Worm (Caenorhabditis elegans) whole organism, mixed stage, embryonic: ENCODE results near the gene str-45.

Experiments
- M03D4.4 ChIP-seq: sonication (generic microtip); optimal IDR thresholded peaks from 2 replicates; lab custom pipeline; 2017; ENCODE audit warnings: mild to moderate bottlenecking, missing genetic modification characterization, missing compliant biosample characterization
- bed-3 ChIP-seq: fragments of 200-800 bp; sonication (Bioruptor generic); optimal IDR thresholded peaks from 3 replicates; lab custom pipeline; 2018; ENCODE audit warnings: mild to moderate bottlenecking, missing genetic modification characterization, moderate library complexity, missing compliant biosample characterization
- blmp-1 ChIP-seq: fragments of 150-350 bp; optimal IDR thresholded peaks from 2 replicates; lab custom pipeline; 2014; ENCODE audit warnings: missing biosample characterization, missing genetic modification characterization
- ceh-39 ChIP-seq: fragments of 150-350 bp; optimal IDR thresholded peaks from 2 replicates; lab custom pipeline; 2014; ENCODE audit warnings: missing biosample characterization, missing genetic modification characterization
- ceh-83 ChIP-seq: fragments of 200-800 bp; sonication (Bioruptor generic); optimal IDR thresholded peaks from 2 replicates; lab custom pipeline; 2018; ENCODE audit warnings: mild to moderate bottlenecking, missing genetic modification characterization, missing compliant biosample characterization
- ces-1 ChIP-seq: fragments of 150-350 bp; optimal IDR thresholded peaks from 2 replicates; lab custom pipeline; 2014; ENCODE audit warnings: missing biosample characterization, missing genetic modification reagents, missing genetic modification characterization
- cnd-1 ChIP-seq: fragments of 200-800 bp; sonication (Bioruptor generic); optimal IDR thresholded peaks from 2 replicates; lab custom pipeline; 2018; ENCODE audit warnings: mild to moderate bottlenecking, missing genetic modification characterization, missing compliant biosample characterization
- drap-1 ChIP-seq: fragments of 200-800 bp; sonication (Bioruptor generic); optimal IDR thresholded peaks from 3 replicates; lab custom pipeline; 2018; ENCODE audit warnings: mild to moderate bottlenecking, missing genetic modification characterization, missing compliant biosample characterization
- elt-1 ChIP-seq: sonication (generic microtip); optimal IDR thresholded peaks from 2 replicates; lab custom pipeline; 2017; ENCODE audit warnings: missing genetic modification characterization, mild to moderate bottlenecking, missing compliant biosample characterization, antibody characterized with exemption, moderate library complexity, borderline replicate concordance; ENCODE audit not compliant: insufficient read depth
- elt-3 ChIP-seq: fragments of 150-350 bp; optimal IDR thresholded peaks from 2 replicates; lab custom pipeline; 2014; ENCODE audit warnings: missing biosample characterization, missing genetic modification characterization
- flh-1 ChIP-seq: fragments of 200-800 bp; sonication (Bioruptor generic); optimal IDR thresholded peaks from 2 replicates; lab custom pipeline; 2018; ENCODE audit warnings: mild to moderate bottlenecking, missing genetic modification characterization, moderate library complexity, missing compliant biosample characterization
- ham-2 ChIP-seq: fragments of 200-800 bp; sonication (Bioruptor generic); optimal IDR thresholded peaks from 2 replicates; lab custom pipeline; 2018; ENCODE audit warnings: mild to moderate bottlenecking, missing genetic modification characterization, missing compliant biosample characterization
- hlh-1 ChIP-seq: fragments of 150-350 bp; optimal IDR thresholded peaks from 2 replicates; lab custom pipeline; 2014; ENCODE audit warnings: missing biosample characterization, missing genetic modification reagents, missing genetic modification characterization
- lin-13 ChIP-seq: fragments of 150-350 bp; optimal IDR thresholded peaks from 2 replicates; lab custom pipeline; 2014; ENCODE audit warnings: missing biosample characterization, missing genetic modification characterization
- lsy-2 ChIP-seq: fragments of 150-350 bp; optimal IDR thresholded peaks from 2 replicates; lab custom pipeline; 2014; ENCODE audit warnings: missing biosample characterization, missing genetic modification characterization
- mep-1 ChIP-seq: fragments of 150-350 bp; optimal IDR thresholded peaks from 2 replicates; lab custom pipeline; 2017; ENCODE audit warnings: missing biosample characterization, missing genetic modification reagents, missing genetic modification characterization, inconsistent platforms
- mls-2 ChIP-seq: sonication (generic microtip); optimal IDR thresholded peaks from 2 replicates; lab custom pipeline; 2016; ENCODE audit warnings: mild to moderate bottlenecking, missing genetic modification characterization, moderate library complexity, missing compliant biosample characterization
- nhr-12 ChIP-seq: fragments of 150-350 bp; optimal IDR thresholded peaks from 2 replicates; lab custom pipeline; 2014; ENCODE audit warnings: missing biosample characterization, missing genetic modification characterization
- nhr-2 ChIP-seq: fragments of 150-350 bp; optimal IDR thresholded peaks from 2 replicates; lab custom pipeline; 2014; ENCODE audit warnings: missing biosample characterization, missing genetic modification characterization
- nhr-237 ChIP-seq: fragments of 150-350 bp; optimal IDR thresholded peaks from 2 replicates; lab custom pipeline; 2014; ENCODE audit warnings: missing biosample characterization, missing genetic modification characterization
- nhr-28 ChIP-seq: fragments of 150-350 bp; optimal IDR thresholded peaks from 2 replicates; lab custom pipeline; 2014; ENCODE audit warnings: missing biosample characterization, missing genetic modification characterization
- nhr-76 ChIP-seq: sonication (generic microtip); optimal IDR thresholded peaks from 2 replicates; lab custom pipeline; 2017; ENCODE audit warnings: missing biosample characterization, missing genetic modification characterization
- pha-4 ChIP-seq: fragments of 150-350 bp; optimal IDR thresholded peaks from 2 replicates; lab custom pipeline; 2018; ENCODE audit warnings: missing biosample characterization, missing genetic modification reagents, missing genetic modification characterization
- sem-2 ChIP-seq: fragments of 200-800 bp; sonication (Bioruptor generic); optimal IDR thresholded peaks from 2 replicates; lab custom pipeline; 2018; ENCODE audit warnings: mild to moderate bottlenecking, missing genetic modification characterization, missing compliant biosample characterization
- snpc-4 ChIP-seq: fragments of 150-350 bp; optimal IDR thresholded peaks from 2 replicates; lab custom pipeline; 2014; ENCODE audit warnings: missing biosample characterization, missing genetic modification characterization
- sptf-1 ChIP-seq: sonication (generic microtip); optimal IDR thresholded peaks from 2 replicates; lab custom pipeline; 2017; ENCODE audit warnings: mild to moderate bottlenecking, missing genetic modification characterization, moderate library complexity, missing compliant biosample characterization
- unc-120 ChIP-seq: sonication (generic microtip); optimal IDR thresholded peaks from 2 replicates; lab custom pipeline; 2017; ENCODE audit warnings: missing genetic modification characterization, missing compliant biosample characterization; ENCODE audit not compliant: poor library complexity, severe bottlenecking
- unc-39 ChIP-seq: fragments of 150-350 bp; optimal IDR thresholded peaks from 2 replicates; lab custom pipeline; 2014; ENCODE audit warnings: missing biosample characterization, missing genetic modification characterization
- zip-8 ChIP-seq: fragments of 150-350 bp; optimal IDR thresholded peaks from 2 replicates; lab custom pipeline; 2014; ENCODE audit warnings: missing biosample characterization, missing genetic modification characterization
- ztf-11 ChIP-seq: fragments of 150-350 bp; optimal IDR thresholded peaks from 2 replicates; lab custom pipeline; 2014; ENCODE audit warnings: missing biosample characterization, missing genetic modification characterization

str-45 gene

DNA sequence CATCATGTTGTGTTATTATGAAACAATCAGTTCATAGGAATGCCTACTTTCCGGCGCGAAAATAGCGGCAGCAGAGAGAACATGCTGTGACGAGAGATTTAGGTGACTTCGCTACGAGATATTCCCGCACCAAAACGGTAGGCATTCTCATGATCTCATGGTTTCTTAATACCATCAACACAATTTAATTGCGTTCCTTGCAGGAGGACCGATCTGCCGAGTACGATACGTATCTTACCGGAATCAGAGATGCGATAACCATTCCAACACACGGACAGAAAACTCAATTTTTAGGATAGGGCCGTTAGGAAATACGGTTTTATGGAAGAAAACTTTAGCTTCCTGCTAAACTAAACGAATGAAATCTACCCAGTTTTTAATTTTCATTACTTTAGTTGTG, 10.0 kb upstream of the str-45 start, which contains the start of gene T09F5.1:
TSS of gene T09F5.1 (plus strand) at position 301 of the 400 bp plus-strand sequence.
- TF ChIP-seq snpc-4 (tag; lab: Kevin White, UChicago), result no peak
- TF ChIP-seq elt-1 (tag; lab: Kevin White, UChicago), result peak; percentile 60
- TF ChIP-seq cnd-1 (tag; lab: Kevin White, UChicago), result no peak

DNA sequence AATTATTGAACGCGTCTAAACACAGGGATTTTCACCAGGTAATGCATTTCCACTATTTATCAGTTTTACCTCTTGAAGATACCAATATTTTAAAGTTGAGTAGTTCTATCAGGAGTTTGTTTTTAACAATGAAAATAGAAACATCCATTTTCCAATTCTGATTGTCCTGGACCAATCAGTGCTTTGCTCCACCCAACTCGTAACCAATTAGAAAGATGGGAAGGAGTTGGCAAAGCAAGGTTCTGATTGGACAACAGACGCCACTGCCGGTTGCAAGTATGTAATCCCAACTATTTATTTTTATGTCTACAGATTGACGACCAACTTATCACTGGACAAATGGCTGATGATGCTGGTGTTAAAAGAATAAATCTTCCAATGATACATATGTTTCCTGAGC, 8.6 kb upstream of the str-45 start:
- no peak for TF ChIP-seq ces-1 (GFP tag; lab: Kevin White, UChicago)
- no peak for TF ChIP-seq ceh-83 (GFP tag; lab: Kevin White, UChicago)
- no peak for TF ChIP-seq unc-39 (tag; lab: Kevin White, UChicago)
- TF ChIP-seq elt-3 (tag; lab: Kevin White, UChicago), result no peak
- TF ChIP-seq drap-1 (GFP tag; lab: Kevin White, UChicago), result no peak
- TF ChIP-seq nhr-2 (tag; lab: Kevin White, UChicago), result no peak
- TF ChIP-seq lsy-2 (tag; lab: Kevin White, UChicago), result no peak
- no peak for TF ChIP-seq cnd-1 (tag; lab: Kevin White, UChicago)
- no peak for TF ChIP-seq elt-1 (tag; lab: Kevin White, UChicago)
- TF ChIP-seq lin-13 (tag; lab: Kevin White, UChicago), result no peak
- no peak for TF ChIP-seq flh-1
- TF ChIP-seq nhr-28 (tag; lab: Kevin White, UChicago), result no peak
- no peak for TF ChIP-seq M03D4.4 (tag; lab: Kevin White, UChicago)
- no peak for TF ChIP-seq nhr-76

DNA sequence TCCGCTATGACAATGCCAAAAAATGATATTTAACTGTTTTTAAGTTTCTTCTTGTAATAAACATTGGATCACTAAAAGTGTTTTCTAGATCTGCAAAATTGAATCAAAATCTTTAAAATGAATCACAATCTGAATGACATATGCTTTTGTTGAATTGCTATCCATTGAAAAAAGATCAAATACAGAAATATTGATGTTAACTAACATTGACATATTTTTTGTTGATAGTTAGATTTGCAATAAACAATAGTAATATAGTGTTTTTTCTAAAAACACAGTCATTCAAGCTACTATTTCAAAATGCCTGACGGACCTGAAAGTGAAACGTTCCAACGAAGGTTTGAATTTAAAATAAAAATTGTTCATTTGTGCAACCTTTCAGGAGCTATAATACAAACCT, 8.1 kb upstream of the str-45 start, which contains the start of gene T09F5.2:
TSS of gene T09F5.2 (plus strand) at position 301 of the 400 bp plus-strand sequence.
- no peak for TF ChIP-seq bed-3 (GFP tag; lab: Kevin White, UChicago)
- no peak for TF ChIP-seq elt-1 (tag; lab: Kevin White, UChicago)
- no peak for TF ChIP-seq sem-2 (GFP tag; lab: Kevin White, UChicago)
- TF ChIP-seq ztf-11 (tag; lab: Kevin White, UChicago), result no peak
- no peak for TF ChIP-seq elt-3 (tag; lab: Kevin White, UChicago)
- TF ChIP-seq mep-1 (tag; lab: Kevin White, UChicago), result no peak
- TF ChIP-seq nhr-237 (tag; lab: Kevin White, UChicago), result no peak
- TF ChIP-seq, all 35 proteins: peak for 0

DNA sequence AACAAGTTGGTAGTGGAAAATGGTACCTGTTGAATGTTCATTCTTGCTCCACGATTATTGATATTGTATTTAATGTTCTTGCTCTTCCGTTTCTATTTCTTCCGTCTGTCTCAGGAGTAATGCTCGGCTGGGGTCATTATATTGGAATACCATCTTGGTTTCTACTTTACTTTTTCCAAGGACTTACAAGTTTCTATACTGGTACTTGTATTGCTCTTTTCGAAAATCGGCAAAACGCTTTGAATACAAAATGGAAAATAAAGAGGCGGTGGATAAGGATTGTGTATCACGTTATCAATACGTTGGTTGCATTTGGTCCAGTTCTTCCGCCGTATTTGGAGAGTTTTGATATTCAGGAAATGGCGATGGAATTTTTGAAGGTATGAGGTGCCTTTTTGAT, 6.8 kb upstream of the str-45 start:
- TF ChIP-seq nhr-237 (tag; lab: Kevin White, UChicago) (no peak), ces-1 (GFP tag; lab: Kevin White, UChicago) (no peak), ham-2 (GFP tag; lab: Kevin White, UChicago) (no peak), ceh-39 (tag; lab: Kevin White, UChicago) (no peak), zip-8 (tag; lab: Kevin White, UChicago) (no peak), nhr-28 (tag; lab: Kevin White, UChicago) (no peak), blmp-1 (tag; lab: Kevin White, UChicago) (no peak), snpc-4 (tag; lab: Kevin White, UChicago) (no peak), bed-3 (GFP tag; lab: Kevin White, UChicago) (no peak), nhr-12 (tag; lab: Kevin White, UChicago) (no peak), pha-4 (tag; lab: Kevin White, UChicago) (no peak), sptf-1 (tag; lab: Kevin White, UChicago) (no peak), cnd-1 (tag; lab: Kevin White, UChicago) (no peak), unc-120 (tag; lab: Kevin White, UChicago) (no peak)

DNA sequence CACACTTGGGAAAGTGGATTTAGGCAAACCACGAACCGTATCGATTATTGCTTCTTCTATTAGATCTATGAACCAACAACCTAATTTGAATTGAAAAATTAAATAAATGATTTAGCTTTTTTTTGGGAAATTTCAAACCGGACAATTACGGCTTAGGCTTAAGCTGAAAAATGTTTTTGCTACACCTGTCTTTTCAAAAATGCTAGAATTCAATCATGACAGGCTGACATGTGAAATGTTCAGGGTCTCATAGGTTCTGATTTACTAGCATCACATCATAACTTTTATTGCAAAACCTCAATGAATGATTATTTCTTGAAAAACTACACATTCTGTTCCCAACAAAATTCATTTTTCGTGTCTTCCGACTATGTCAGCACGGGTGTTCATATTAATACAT, 5.5 kb upstream of the str-45 start, which contains the start of gene srh-55:
TSS of gene srh-55 (plus strand) at position 301 of the 400 bp plus-strand sequence.
- no peak for TF ChIP-seq pha-4 (tag; lab: Kevin White, UChicago)
- TF ChIP-seq bed-3 (GFP tag; lab: Kevin White, UChicago), result no peak
- no peak for TF ChIP-seq nhr-12 (tag; lab: Kevin White, UChicago)
- TF ChIP-seq blmp-1 (tag; lab: Kevin White, UChicago), result no peak
- TF ChIP-seq unc-39 (tag; lab: Kevin White, UChicago), result no peak
- no peak for TF ChIP-seq hlh-1 (tag; lab: Kevin White, UChicago)
- TF ChIP-seq zip-8 (tag; lab: Kevin White, UChicago), result no peak
- TF ChIP-seq ceh-83 (GFP tag; lab: Kevin White, UChicago), result no peak
- TF ChIP-seq ztf-11 (tag; lab: Kevin White, UChicago), result no peak
- TF ChIP-seq nhr-28 (tag; lab: Kevin White, UChicago), result no peak
- no peak for TF ChIP-seq flh-1
- no peak for TF ChIP-seq mls-2 (tag; lab: Kevin White, UChicago)
- no peak for TF ChIP-seq drap-1 (GFP tag; lab: Kevin White, UChicago)
- no peak for TF ChIP-seq lsy-2 (tag; lab: Kevin White, UChicago)
- TF ChIP-seq sptf-1 (tag; lab: Kevin White, UChicago), result no peak
- no peak for TF ChIP-seq unc-120 (tag; lab: Kevin White, UChicago)
